Fruit fly (Drosophila melanogaster): Measurements from ENCODE around the gene CG8032.

The CG8032 gene

DNA sequence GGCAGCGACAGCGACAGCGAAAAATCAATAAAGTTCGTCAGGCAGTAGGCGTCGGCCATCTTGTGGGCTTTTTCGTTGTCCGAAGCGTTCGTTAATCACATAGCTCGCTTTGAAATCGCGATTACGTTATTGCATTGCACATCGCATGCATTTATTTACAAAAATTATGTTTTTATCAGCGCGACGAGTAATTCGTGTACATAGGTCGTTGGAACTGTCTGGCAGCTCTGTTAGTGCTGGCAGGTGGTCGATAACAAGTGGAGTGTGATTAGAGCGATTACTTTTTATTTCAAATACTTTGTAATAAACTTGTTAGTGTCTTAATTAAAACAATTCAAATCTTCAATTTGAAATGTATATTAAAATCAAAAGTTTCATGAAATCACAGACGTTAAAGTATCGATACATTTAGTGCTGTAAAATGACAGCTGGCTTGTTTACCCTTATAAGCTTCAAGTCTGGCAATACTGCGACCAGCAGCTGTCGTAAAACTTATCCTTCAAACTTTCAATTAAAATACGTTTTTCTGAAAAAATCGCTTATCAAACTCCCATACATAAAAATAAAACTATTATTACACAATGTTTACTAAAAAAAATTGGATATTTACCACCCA, at the start of gene CG8032 (continued):
- TF ChIP-seq Hr51 (GFP tag; optimal IDR thresholded peaks at IDR 0.05) (peak in 1 of 2 experiments; percentile 35), CG10979 (tag; optimal IDR thresholded peaks at IDR 0.05) (peak; percentile 18), CG3407 (GFP tag; optimal IDR thresholded peaks at IDR 0.05) (no peak), cas (GFP tag; IDR thresholded peaks at IDR 0.05) (no peak), Atf6 (GFP tag; IDR thresholded peaks at IDR 0.05) (peak; percentile 39; the same call in 1 of the 2 replicates), CG12299 (tag; optimal IDR thresholded peaks at IDR 0.05) (no peak), CG17912 (GFP tag; optimal IDR thresholded peaks at IDR 0.05) (peak; percentile 27), lab (GFP tag; optimal IDR thresholded peaks at IDR 0.05) (peak; percentile 33), ro (GFP tag; IDR thresholded peaks at IDR 0.05) (no peak), CG11398 (GFP tag; optimal IDR thresholded peaks at IDR 0.05) (no peak), CG17186 (GFP tag; optimal IDR thresholded peaks at IDR 0.05) (peak; percentile 44), klu (GFP tag; IDR thresholded peaks at IDR 0.05) (no peak), GATAe (GFP tag; conservative IDR thresholded peaks at IDR 0.05) (no peak), cad (GFP tag; optimal IDR thresholded peaks at IDR 0.05) (no peak), ATbp (GFP tag; optimal IDR thresholded peaks at IDR 0.05) (no peak), CG15696 (tag; optimal IDR thresholded peaks at IDR 0.05) (peak; percentile 9), MBD-R2 (GFP tag; IDR thresholded peaks at IDR 0.05) (peak; percentile 48), slbo (GFP tag; IDR thresholded peaks at IDR 0.05) (peak; percentile 63), HLH3B (GFP tag; IDR thresholded peaks at IDR 0.05) (no peak), stwl (tag; optimal IDR thresholded peaks at IDR 0.05) (peak; percentile 65), tup (GFP tag; optimal IDR thresholded peaks at IDR 0.05) (no peak), CG4730 (GFP tag; IDR thresholded peaks at IDR 0.05) (no peak), sens-2 (GFP tag; IDR thresholded peaks at IDR 0.05) (no peak), CG14965 (GFP tag; optimal IDR thresholded peaks at IDR 0.05; ENCODE audit: borderline replicate concordance) (no peak), zfh2 (GFP tag; optimal IDR thresholded peaks at IDR 0.05) (peak; percentile 48), CG1647 (GFP tag; optimal IDR thresholded peaks at IDR 0.05) (peak; percentile 2), lbe (GFP tag; optimal IDR thresholded peaks at IDR 0.05) (peak; percentile 16), ind (GFP tag; optimal IDR thresholded peaks at IDR 0.05) (peak; percentile 61), CG4404 (GFP tag; IDR thresholded peaks at IDR 0.05) (no peak), Sry-β (GFP tag; optimal IDR thresholded peaks at IDR 0.05) (no peak), kni (GFP tag; optimal IDR thresholded peaks at IDR 0.05) (no peak), vfl (GFP tag; optimal IDR thresholded peaks at IDR 0.05) (peak; percentile 11), Six4 (GFP tag; optimal IDR thresholded peaks at IDR 0.05) (peak; percentile 4), CG15073 (GFP tag; optimal IDR thresholded peaks at IDR 0.05) (no peak), bsh (GFP tag; optimal IDR thresholded peaks at IDR 0.05) (peak in 1 of 2 experiments; percentile 38), CG10543 (GFP tag; optimal IDR thresholded peaks at IDR 0.05) (peak; percentile 70), gro (GFP tag; optimal IDR thresholded peaks at IDR 0.05) (peak; percentile 42), CG14667 (GFP tag; IDR thresholded peaks at IDR 0.05) (no peak), zf30C (GFP tag; optimal IDR thresholded peaks at IDR 0.05) (no peak), CG7987 (GFP tag; optimal IDR thresholded peaks at IDR 0.05) (peak; percentile 9), CG16863 (GFP tag; optimal IDR thresholded peaks at IDR 0.05) (peak; percentile 60), pfk (GFP tag; optimal IDR thresholded peaks at IDR 0.05) (no peak), knrl (GFP tag; IDR thresholded peaks at IDR 0.05; ENCODE audit: partially characterized antibody) (peak; percentile 65), CG12659 (GFP tag; optimal IDR thresholded peaks at IDR 0.05) (peak; percentile 43), chif (GFP tag; optimal IDR thresholded peaks at IDR 0.05) (peak in 1 of 2 experiments; percentile 39), nerfin-1 (tag; optimal IDR thresholded peaks at IDR 0.05) (peak; percentile 17), CG8478 (optimal IDR thresholded peaks at IDR 0.05) (no peak), CG3065 (GFP tag; optimal IDR thresholded peaks at IDR 0.05) (no peak), Mes4 (GFP tag; optimal IDR thresholded peaks at IDR 0.05) (peak; percentile 38), Elba2 (GFP tag; optimal IDR thresholded peaks at IDR 0.05) (peak; percentile 22)
